Fruit fly (Drosophila melanogaster) whole organism, prepupa: ENCODE data around the gene Fer1.

Experiments
- Blimp-1 ChIP-seq: fragments of 200-800 bp; sonication (Bioruptor generic); optimal IDR thresholded peaks from 3 replicates; lab custom pipeline; 2017; ENCODE audit warnings: missing biosample characterization, missing genetic modification characterization, mild to moderate bottlenecking, moderate library complexity, missing genetic modification reagents
- CG10669 ChIP-seq: fragments of 200-800 bp; sonication (Bioruptor generic); optimal IDR thresholded peaks from 3 replicates; lab custom pipeline; 2018; ENCODE audit warnings: missing biosample characterization, mild to moderate bottlenecking, missing genetic modification characterization, moderate library complexity
- CG11294 ChIP-seq: fragments of 200-800 bp; sonication (Bioruptor generic); IDR thresholded peaks from 2 replicates; pipeline ENCODE4 v1.3.6; 2022; ENCODE audit warnings: missing biosample characterization, missing genetic modification characterization
- CG11762 ChIP-seq: fragments of 200-800 bp; sonication (Bioruptor generic); optimal IDR thresholded peaks from 3 replicates; lab custom pipeline; 2016; ENCODE audit warnings: missing biosample characterization, missing genetic modification characterization; ENCODE audit not compliant: insufficient read depth
- CG11902 ChIP-seq: fragments of 200-800 bp; sonication (Bioruptor generic); optimal IDR thresholded peaks from 3 replicates; lab custom pipeline; 2016; ENCODE audit warnings: missing biosample characterization, missing genetic modification characterization
- CG15336 ChIP-seq: fragments of 200-800 bp; sonication (Bioruptor generic); IDR thresholded peaks from 2 replicates; pipeline ENCODE4 v1.3.6; 2022; ENCODE audit warnings: missing biosample characterization, missing genetic modification characterization
- CG3032 ChIP-seq: fragments of 200-800 bp; optimal IDR thresholded peaks from 2 replicates; lab custom pipeline; 2019; ENCODE audit warnings: missing biosample characterization, mild to moderate bottlenecking, missing genetic modification characterization, moderate library complexity
- CG32006 ChIP-seq: fragments of 200-800 bp; sonication (Bioruptor generic); optimal IDR thresholded peaks from 3 replicates; lab custom pipeline; 2017; ENCODE audit warnings: missing biosample characterization, mild to moderate bottlenecking, missing genetic modification characterization
- CG4318 ChIP-seq: fragments of 200-800 bp; sonication (Bioruptor generic); optimal IDR thresholded peaks from 3 replicates; lab custom pipeline; 2017; ENCODE audit warnings: missing biosample characterization, mild to moderate bottlenecking, missing genetic modification characterization
- CG6163 ChIP-seq: fragments of 200-800 bp; sonication (Bioruptor generic); IDR thresholded peaks from 3 replicates; pipeline ENCODE4 v1.3.6; 2022; ENCODE audit warnings: missing biosample characterization, missing genetic modification characterization
- CG6792 ChIP-seq: fragments of 200-800 bp; sonication (Bioruptor generic); optimal IDR thresholded peaks from 3 replicates; lab custom pipeline; 2016; ENCODE audit warnings: missing biosample characterization, missing genetic modification characterization
- CG6808 ChIP-seq: fragments of 200-800 bp; sonication (Bioruptor generic); optimal IDR thresholded peaks from 3 replicates; lab custom pipeline; 2017; ENCODE audit warnings: missing biosample characterization, missing genetic modification characterization, mild to moderate bottlenecking, moderate library complexity, missing genetic modification reagents
- CG6854 ChIP-seq: fragments of 200-800 bp; sonication (Bioruptor generic); optimal IDR thresholded peaks from 2 replicates; lab custom pipeline; 2017; ENCODE audit warnings: missing biosample characterization, mild to moderate bottlenecking, missing genetic modification characterization
- CG7368 ChIP-seq: fragments of 200-800 bp; sonication (Bioruptor generic); optimal IDR thresholded peaks from 3 replicates; lab custom pipeline; 2016; ENCODE audit warnings: missing biosample characterization, missing genetic modification characterization
- CG8319 ChIP-seq: fragments of 200-800 bp; sonication (Bioruptor generic); optimal IDR thresholded peaks from 3 replicates; lab custom pipeline; 2016; ENCODE audit warnings: missing biosample characterization, missing genetic modification characterization
- CG9139 ChIP-seq: fragments of 200-800 bp; sonication (Bioruptor generic); optimal IDR thresholded peaks from 3 replicates; lab custom pipeline; 2017; ENCODE audit warnings: missing biosample characterization, mild to moderate bottlenecking, missing genetic modification characterization
- Eip78C ChIP-seq: fragments of 200-800 bp; sonication (Bioruptor generic); peaks from one replicate; lab custom pipeline; 2016; ENCODE audit warnings: missing biosample characterization, missing genetic modification characterization
- Eip93F ChIP-seq: fragments of 200-800 bp; sonication (Bioruptor generic); optimal IDR thresholded peaks from 2 replicates; lab custom pipeline; 2016; ENCODE audit warnings: missing biosample characterization, mild to moderate bottlenecking, missing genetic modification characterization
- Hr4 ChIP-seq: fragments of 200-800 bp; sonication (Bioruptor generic); optimal IDR thresholded peaks from 3 replicates; lab custom pipeline; 2016; ENCODE audit warnings: missing biosample characterization, missing genetic modification characterization
- Lpt ChIP-seq: fragments of 200-800 bp; sonication (Bioruptor generic); optimal IDR thresholded peaks from 3 replicates; lab custom pipeline; 2016; ENCODE audit warnings: missing biosample characterization, missing genetic modification characterization
- Met ChIP-seq: fragments of 200-800 bp; sonication (Bioruptor generic); optimal IDR thresholded peaks from 3 replicates; lab custom pipeline; 2016; ENCODE audit warnings: missing biosample characterization, missing genetic modification characterization
- OdsH ChIP-seq: fragments of 200-800 bp; sonication (Bioruptor generic); optimal IDR thresholded peaks from 3 replicates; lab custom pipeline; 2016; ENCODE audit warnings: missing biosample characterization, missing genetic modification characterization
- Smox ChIP-seq: fragments of 200-800 bp; sonication (Bioruptor generic); optimal IDR thresholded peaks from 3 replicates; lab custom pipeline; 2016; ENCODE audit warnings: missing biosample characterization, missing genetic modification characterization
- Sox102F ChIP-seq: fragments of 200-800 bp; sonication (Bioruptor generic); optimal IDR thresholded peaks from 2 replicates; lab custom pipeline; 2016; ENCODE audit warnings: missing biosample characterization, mild to moderate bottlenecking, missing genetic modification characterization
- Sox14 ChIP-seq: fragments of 200-800 bp; sonication (Bioruptor generic); optimal IDR thresholded peaks from 3 replicates; lab custom pipeline; 2016; ENCODE audit warnings: missing biosample characterization, missing genetic modification characterization
- Sox15 ChIP-seq: fragments of 200-800 bp; sonication (Bioruptor generic); optimal IDR thresholded peaks from 3 replicates; lab custom pipeline; 2016; ENCODE audit warnings: missing biosample characterization, missing genetic modification characterization
- achi ChIP-seq: fragments of 200-800 bp; sonication (Bioruptor generic); optimal IDR thresholded peaks from 3 replicates; lab custom pipeline; 2016; ENCODE audit warnings: missing biosample characterization, missing genetic modification characterization
- acj6 ChIP-seq: fragments of 200-800 bp; sonication (Bioruptor generic); optimal IDR thresholded peaks from 3 replicates; lab custom pipeline; 2016; ENCODE audit warnings: missing biosample characterization, missing genetic modification characterization
- cyc ChIP-seq: fragments of 200-800 bp; sonication (Bioruptor generic); optimal IDR thresholded peaks from 3 replicates; lab custom pipeline; 2016; ENCODE audit warnings: missing biosample characterization, missing genetic modification characterization
- dsx ChIP-seq: fragments of 200-800 bp; optimal IDR thresholded peaks from 3 replicates; lab custom pipeline; 2019; ENCODE audit warnings: missing biosample characterization, mild to moderate bottlenecking, missing genetic modification characterization, moderate library complexity; ENCODE audit not compliant: poor library complexity, severe bottlenecking
- eg ChIP-seq: fragments of 200-800 bp; sonication (Bioruptor generic); IDR thresholded peaks from 3 replicates; pipeline ENCODE4 v1.3.6; 2022; ENCODE audit warnings: missing biosample characterization, missing genetic modification characterization
- fkh ChIP-seq: fragments of 200-800 bp; sonication (Bioruptor generic); optimal IDR thresholded peaks from 3 replicates; lab custom pipeline; 2017; ENCODE audit warnings: missing biosample characterization, mild to moderate bottlenecking, missing genetic modification characterization, moderate library complexity
- net ChIP-seq: fragments of 200-800 bp; sonication (Bioruptor generic); optimal IDR thresholded peaks from 3 replicates; lab custom pipeline; 2016; ENCODE audit warnings: missing biosample characterization, missing genetic modification characterization
- pdm3 ChIP-seq: fragments of 200-800 bp; sonication (Bioruptor generic); optimal IDR thresholded peaks from 3 replicates; lab custom pipeline; 2016; ENCODE audit warnings: missing biosample characterization, missing genetic modification characterization
- spab ChIP-seq: fragments of 200-800 bp; sonication (Bioruptor generic); optimal IDR thresholded peaks from 2 replicates; lab custom pipeline; 2017; ENCODE audit warnings: missing biosample characterization, mild to moderate bottlenecking, missing genetic modification characterization, missing genetic modification reagents
- ss ChIP-seq, 2 experiments: fragments of 200-800 bp; sonication (Bioruptor generic); optimal IDR thresholded peaks; 2 replicates in 1 of 2; 3 replicates in 1 of 2; lab custom pipeline; 2017 to 2018; ENCODE audit warnings: mild to moderate bottlenecking in 2 of 2, missing biosample characterization in 2 of 2, missing genetic modification characterization in 2 of 2, moderate library complexity in 1 of 2
- svp ChIP-seq: fragments of 200-800 bp; sonication (Bioruptor generic); peaks from one replicate; lab custom pipeline; 2016; ENCODE audit warnings: missing biosample characterization, missing genetic modification characterization
- vri ChIP-seq: fragments of 200-800 bp; sonication (Bioruptor generic); optimal IDR thresholded peaks from 3 replicates; lab custom pipeline; 2016; ENCODE audit warnings: missing biosample characterization, mild to moderate bottlenecking, missing genetic modification characterization

Fer1 gene

dm6 chr3R:7088837-7089361 is 47.1 kb upstream of the Fer1 start (continued):
- TF ChIP-seq CG9139 (no peak), eg (peak; percentile 47; the same call in 2 of the 3 replicates), Eip78C (peak; percentile 58), vri (GFP tag; lab: Kevin White, UChicago) (no peak), CG11902 (GFP tag; lab: Kevin White, UChicago) (no peak), CG11294 (GFP tag; lab: Robert Waterston, UW) (no peak), cyc (no peak), dsx (GFP tag; lab: Kevin White, UChicago) (no peak), pdm3 (GFP tag; lab: Kevin White, UChicago) (no peak), acj6 (GFP tag; lab: Kevin White, UChicago) (no peak), CG3032 (no peak), Eip93F (GFP tag; lab: Kevin White, UChicago) (no peak), OdsH (GFP tag; lab: Kevin White, UChicago) (no peak), CG10669 (GFP tag; lab: Kevin White, UChicago) (no peak), Sox14 (GFP tag; lab: Kevin White, UChicago) (no peak), Blimp-1 (GFP tag; lab: Kevin White, UChicago) (no peak), net (GFP tag; lab: Kevin White, UChicago) (no peak), spab (GFP tag; lab: Kevin White, UChicago) (no peak), CG4318 (no peak), CG6792 (GFP tag; lab: Kevin White, UChicago) (no peak), CG7368 (GFP tag; lab: Kevin White, UChicago) (no peak), Sox102F (GFP tag; lab: Kevin White, UChicago) (no peak)
- TF ChIP-seq, all 60 proteins: peak for 7

DNA sequence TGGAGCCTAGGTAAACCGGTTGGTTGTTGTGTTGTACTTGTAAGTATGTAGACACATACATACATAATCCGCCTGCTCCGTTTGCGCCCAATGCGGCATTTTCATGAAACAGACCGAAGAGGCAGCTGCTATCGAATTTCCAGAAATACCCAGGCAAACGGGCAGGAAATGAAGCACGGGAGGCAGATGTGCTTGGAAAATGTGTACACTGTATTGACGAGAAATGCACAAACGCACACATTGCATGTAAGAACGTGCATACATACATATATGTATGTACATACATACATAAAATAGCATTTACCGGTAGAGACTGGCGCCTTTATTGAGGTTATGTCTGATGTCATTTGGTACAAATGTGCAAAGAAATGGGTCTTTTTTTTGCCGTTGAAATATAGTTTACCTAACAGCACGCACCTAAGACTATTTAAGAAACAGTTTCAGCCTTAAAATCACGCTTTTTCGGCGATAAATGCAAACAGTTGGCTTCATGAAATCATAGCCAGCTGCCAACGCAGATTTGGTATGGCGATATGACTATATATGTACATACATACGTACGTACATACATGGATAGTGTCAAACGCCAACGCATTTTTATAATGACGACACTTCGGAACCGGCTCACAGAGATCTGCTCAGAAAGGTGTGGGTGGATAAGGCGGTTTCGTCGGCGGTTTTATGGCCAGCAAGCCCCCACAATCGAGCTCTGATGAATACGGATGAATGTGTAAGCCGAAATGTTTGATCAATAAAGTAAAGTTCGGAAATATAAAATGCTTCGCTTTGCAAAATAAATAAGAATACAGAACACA is 46.3 kb upstream of the Fer1 start:
- no peak for TF ChIP-seq CG15336 (GFP tag; lab: Robert Waterston, UW)
- no peak for TF ChIP-seq net (GFP tag; lab: Kevin White, UChicago)
- TF ChIP-seq Lpt (GFP tag; lab: Kevin White, UChicago): peak; percentile 67
- TF ChIP-seq fkh: peak; percentile 42
- TF ChIP-seq CG11762: no peak
- peak; percentile 35 for TF ChIP-seq CG6808 (GFP tag; lab: Kevin White, UChicago)
- no peak for TF ChIP-seq Sox15 (GFP tag; lab: Kevin White, UChicago)
- TF ChIP-seq dsx (GFP tag; lab: Kevin White, UChicago): peak; percentile 32
- TF ChIP-seq Smox: no peak
- no peak for TF ChIP-seq CG6163 (GFP tag; lab: Robert Waterston, UW)
- no peak for TF ChIP-seq CG6792 (GFP tag; lab: Kevin White, UChicago)
- TF ChIP-seq achi (GFP tag; lab: Kevin White, UChicago): peak; percentile 2
- TF ChIP-seq CG11294 (GFP tag; lab: Robert Waterston, UW): no peak
- peak; percentile 2 for TF ChIP-seq CG6854 (GFP tag; lab: Kevin White, UChicago)
- TF ChIP-seq svp (GFP tag; lab: Kevin White, UChicago): peak; percentile 11
- TF ChIP-seq CG11902 (GFP tag; lab: Kevin White, UChicago): no peak
- TF ChIP-seq ss (GFP tag; optimal IDR thresholded peaks at IDR 0.05; lab: Kevin White, UChicago): peak in 1 of 2 experiments; percentile 13
- TF ChIP-seq CG32006 (GFP tag; lab: Kevin White, UChicago): no peak
- TF ChIP-seq Met: peak; percentile 12
- TF ChIP-seq Hr4 (GFP tag; lab: Kevin White, UChicago): no peak
- no peak for TF ChIP-seq Eip93F (GFP tag; lab: Kevin White, UChicago)
- peak; percentile 42 for TF ChIP-seq Eip78C
- no peak for TF ChIP-seq OdsH (GFP tag; lab: Kevin White, UChicago)
- no peak for TF ChIP-seq CG8319
